Fruit fly (Drosophila melanogaster): ENCODE results near the gene Als2.

Gene Als2

dm6 chr3L:21709785-21710591 is 30.4 kb upstream of the Als2 start (continued):
- TF ChIP-seq spab (GFP tag; optimal IDR thresholded peaks at IDR 0.05) (peak; percentile 91), acj6 (GFP tag; optimal IDR thresholded peaks at IDR 0.05) (peak; percentile 88), CG32006 (GFP tag; optimal IDR thresholded peaks at IDR 0.05) (peak; percentile 87), eg (GFP tag; IDR thresholded peaks at IDR 0.05) (0 out of 3 replicates have a peak, but pooled peaks have one; percentile 21), CG15336 (GFP tag; IDR thresholded peaks at IDR 0.05) (peak; percentile 77), Ets21C (GFP tag; optimal IDR thresholded peaks at IDR 0.05) (peak; percentile 54), Ets96B (tag; optimal IDR thresholded peaks at IDR 0.05) (peak; percentile 88), Gug (GFP tag; IDR thresholded peaks at IDR 0.05) (0 out of 2 replicates have a peak, but pooled peaks have one; percentile 26), CG11762 (GFP tag; optimal IDR thresholded peaks at IDR 0.05; ENCODE audit: insufficient read depth) (peak; percentile 72), CG10669 (GFP tag; optimal IDR thresholded peaks at IDR 0.05) (peak; percentile 85), Eip75B (GFP tag; optimal IDR thresholded peaks at IDR 0.05) (peak; percentile 51), CG16779 (tag; optimal IDR thresholded peaks at IDR 0.05) (peak; percentile 47), CG31627 (GFP tag; optimal IDR thresholded peaks at IDR 0.05) (peak; percentile 72), CG4318 (GFP tag; optimal IDR thresholded peaks at IDR 0.05) (peak; percentile 60), lz (GFP tag; optimal IDR thresholded peaks at IDR 0.05) (peak; percentile 64), CG10631 (GFP tag; optimal IDR thresholded peaks at IDR 0.05) (peak; percentile 81), salr (GFP tag; optimal IDR thresholded peaks at IDR 0.05) (peak; percentile 44 to 85), Smox (GFP tag; optimal IDR thresholded peaks at IDR 0.05) (peak; percentile 78), dac (GFP tag; optimal IDR thresholded peaks at IDR 0.05) (no peak), CG6854 (GFP tag; optimal IDR thresholded peaks at IDR 0.05) (peak; percentile 21), CG8319 (GFP tag; optimal IDR thresholded peaks at IDR 0.05) (peak; percentile 59), Sox102F (GFP tag; optimal IDR thresholded peaks at IDR 0.05) (peak; percentile 77)

- TF ChIP-seq OdsH (GFP tag; optimal IDR thresholded peaks at IDR 0.05), result no peak
- peak; percentile 59 for TF ChIP-seq CG32006 (GFP tag; optimal IDR thresholded peaks at IDR 0.05)
- peak in 1 of 2 experiments; percentile 13 for TF ChIP-seq salr (GFP tag; optimal IDR thresholded peaks at IDR 0.05)
- peak; percentile 22 for TF ChIP-seq Hr4 (GFP tag; optimal IDR thresholded peaks at IDR 0.05)
- peak; percentile 63 for TF ChIP-seq Eip78C (GFP tag)
- peak; percentile 11 for TF ChIP-seq CG6276 (GFP tag; optimal IDR thresholded peaks at IDR 0.05)
- no peak for TF ChIP-seq CG8119 (GFP tag; IDR thresholded peaks at IDR 0.05)
- TF ChIP-seq Lpt (GFP tag; optimal IDR thresholded peaks at IDR 0.05), result no peak
Measured at dm6 chr3L:21706144-21706926, 26.8 kb upstream of the Als2 start, which contains the start of gene CG32447. Gene CG32447 (minus strand): TSS chr3L:21706365.

- TF ChIP-seq svp (GFP tag) (peak; percentile 40), cyc (GFP tag; optimal IDR thresholded peaks at IDR 0.05) (no peak)
Measured at dm6 chr3L:21700945-21701344, 21.4 kb upstream of the Als2 start.

- TF ChIP-seq Sox15 (GFP tag; optimal IDR thresholded peaks at IDR 0.05), result no peak
- TF ChIP-seq CG6163 (GFP tag; IDR thresholded peaks at IDR 0.05), result 0 out of 3 replicates have a peak, but pooled peaks have one; percentile 12
Measured at dm6 chr3L:21700052-21700451, 20.5 kb upstream of the Als2 start.

dm6 chr3L:21694647-21695046 is 15.1 kb upstream of the Als2 start:
- TF ChIP-seq net (GFP tag; optimal IDR thresholded peaks at IDR 0.05), result no peak
- no peak for TF ChIP-seq eg (GFP tag; IDR thresholded peaks at IDR 0.05)
- no peak for TF ChIP-seq fkh (GFP tag; optimal IDR thresholded peaks at IDR 0.05)
- TF ChIP-seq spab (GFP tag; optimal IDR thresholded peaks at IDR 0.05), result no peak
- no peak for TF ChIP-seq CG34406 (GFP tag; optimal IDR thresholded peaks at IDR 0.05)
- no peak for TF ChIP-seq Sox102F (GFP tag; optimal IDR thresholded peaks at IDR 0.05)
- TF ChIP-seq CG11294 (GFP tag; IDR thresholded peaks at IDR 0.05), result no peak
